Worm (Caenorhabditis elegans): Measurements from ENCODE around the gene F42G8.8.

DNA sequence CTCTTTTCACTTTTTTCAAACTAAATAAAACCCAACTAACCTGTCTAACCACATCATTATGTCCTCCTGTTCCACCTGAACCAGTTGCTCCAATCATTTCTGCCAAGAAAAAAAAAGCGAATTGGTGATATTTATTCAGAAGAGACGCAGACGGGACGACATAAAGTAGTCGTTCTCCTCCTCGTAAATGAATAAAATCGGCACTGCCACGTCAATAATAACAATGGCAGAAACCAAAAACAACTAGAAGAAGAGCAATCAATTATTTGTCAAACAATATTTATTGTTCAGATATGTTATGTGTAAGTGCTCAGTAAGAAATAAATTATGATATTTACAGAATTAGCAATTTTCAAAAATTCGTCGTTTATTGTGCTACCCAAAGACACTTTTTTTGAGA is 11.4 kb upstream of the F42G8.8 start, which contains the start of gene rabs-5:
- TF ChIP-seq T22C8.4 (GFP tag; IDR thresholded peaks at IDR 0.05) = no peak
- TF ChIP-seq flt-1 (GFP tag; IDR thresholded peaks at IDR 0.05) = no peak
- TF ChIP-seq cog-1 (tag; optimal IDR thresholded peaks at IDR 0.05) = no peak
- TF ChIP-seq ztf-23 (GFP tag; IDR thresholded peaks at IDR 0.05) = no peak
- no peak for TF ChIP-seq tab-1 (GFP tag; IDR thresholded peaks at IDR 0.05)
- no peak for TF ChIP-seq ref-1 (GFP tag; conservative IDR thresholded peaks at IDR 0.05)

Measured in whole organism, midembryonic.